Fruit fly (Drosophila melanogaster) whole organism, embryonic: Measurements from ENCODE around the gene HDAC6.

Source experiments
- Ada2b ChIP-seq: fragments of 200-800 bp; sonication (Bioruptor generic); IDR thresholded peaks from 2 replicates; pipeline ENCODE4 v1.3.6; 2022; ENCODE audit warnings: missing biosample characterization, missing genetic modification characterization
- CG11560 ChIP-seq: fragments of 200-800 bp; sonication (Bioruptor generic); IDR thresholded peaks from 3 replicates; pipeline ENCODE4 v1.3.6; 2022; ENCODE audit warnings: missing biosample characterization, missing genetic modification characterization
- CG12659 ChIP-seq: fragments of 200-800 bp; sonication (Bioruptor generic); optimal IDR thresholded peaks from 3 replicates; lab custom pipeline; 2017; ENCODE audit warnings: mild to moderate bottlenecking, missing biosample characterization, missing genetic modification reagents, missing genetic modification characterization
- CG12744 ChIP-seq: fragments of 200-800 bp; sonication (Bioruptor generic); optimal IDR thresholded peaks from 2 replicates; lab custom pipeline; 2016; ENCODE audit warnings: missing biosample characterization, missing genetic modification characterization
- CG13296 ChIP-seq: fragments of 200-800 bp; sonication (Bioruptor generic); optimal IDR thresholded peaks from 3 replicates; lab custom pipeline; 2018; ENCODE audit warnings: missing biosample characterization, mild to moderate bottlenecking, missing genetic modification characterization
- CG14860 ChIP-seq: fragments of 200-800 bp; sonication (Bioruptor generic); IDR thresholded peaks from 3 replicates; pipeline ENCODE4 v1.3.6; 2022; ENCODE audit warnings: missing biosample characterization, missing genetic modification characterization; ENCODE audit not compliant: partially characterized antibody
- CG16863 ChIP-seq: fragments of 200-800 bp; sonication (Bioruptor generic); optimal IDR thresholded peaks from 3 replicates; lab custom pipeline; 2016; ENCODE audit warnings: missing biosample characterization, missing genetic modification characterization
- CG17612 ChIP-seq: fragments of 200-800 bp; sonication (Bioruptor generic); IDR thresholded peaks from 2 replicates; pipeline ENCODE4 v1.3.6; 2022; ENCODE audit warnings: missing biosample characterization, missing genetic modification characterization
- CG18764 ChIP-seq: fragments of 200-800 bp; sonication (Bioruptor generic); optimal IDR thresholded peaks from 3 replicates; lab custom pipeline; 2016; ENCODE audit warnings: missing biosample characterization, missing genetic modification characterization
- CG31224 ChIP-seq: fragments of 200-800 bp; sonication (Bioruptor generic); IDR thresholded peaks from 2 replicates; pipeline ENCODE4 v1.3.6; 2022; ENCODE audit warnings: missing biosample characterization, missing genetic modification characterization
- CG31388 ChIP-seq: fragments of 200-800 bp; sonication (Bioruptor generic); optimal IDR thresholded peaks from 2 replicates; lab custom pipeline; 2016; ENCODE audit warnings: missing biosample characterization, missing genetic modification characterization
- CG3838 ChIP-seq: fragments of 200-800 bp; sonication (Bioruptor generic); optimal IDR thresholded peaks from 3 replicates; lab custom pipeline; 2016; ENCODE audit warnings: missing biosample characterization, missing genetic modification characterization
- CG42726 ChIP-seq: fragments of 200-800 bp; sonication (Bioruptor generic); IDR thresholded peaks from 2 replicates; pipeline ENCODE4 v1.3.6; 2022; ENCODE audit warnings: missing biosample characterization, missing genetic modification characterization; ENCODE audit not compliant: partially characterized antibody
- CG4854 ChIP-seq: fragments of 200-800 bp; sonication (Bioruptor generic); optimal IDR thresholded peaks from 2 replicates; lab custom pipeline; 2016; ENCODE audit warnings: missing biosample characterization, missing genetic modification characterization, inconsistent platforms
- CG6272 ChIP-seq: fragments of 200-800 bp; sonication (Bioruptor generic); IDR thresholded peaks from 2 replicates; pipeline ENCODE4 v1.3.6; 2022; ENCODE audit warnings: missing biosample characterization, missing genetic modification characterization
- CG6654 ChIP-seq: fragments of 200-800 bp; sonication (Bioruptor generic); optimal IDR thresholded peaks from 2 replicates; lab custom pipeline; 2017; ENCODE audit warnings: missing biosample characterization, mild to moderate bottlenecking, missing genetic modification characterization
- CG7372 ChIP-seq: fragments of 200-800 bp; sonication (Bioruptor generic); IDR thresholded peaks from 2 replicates; pipeline ENCODE4 v1.3.6; 2022; ENCODE audit warnings: missing biosample characterization, missing genetic modification characterization
- CG7839 ChIP-seq: fragments of 200-800 bp; sonication (Bioruptor generic); optimal IDR thresholded peaks from 3 replicates; lab custom pipeline; 2018; ENCODE audit warnings: missing biosample characterization, mild to moderate bottlenecking, missing genetic modification characterization, moderate library complexity
- CG8924 ChIP-seq: fragments of 200-800 bp; optimal IDR thresholded peaks from 3 replicates; lab custom pipeline; 2019; ENCODE audit warnings: missing biosample characterization, mild to moderate bottlenecking, missing genetic modification characterization, moderate library complexity
- CG8944 ChIP-seq: fragments of 200-800 bp; sonication (Bioruptor generic); optimal IDR thresholded peaks from 3 replicates; lab custom pipeline; 2016; ENCODE audit warnings: missing biosample characterization, missing genetic modification characterization
- CG9609 ChIP-seq: fragments of 200-800 bp; sonication (Bioruptor generic); optimal IDR thresholded peaks from 3 replicates; lab custom pipeline; 2016; ENCODE audit warnings: missing biosample characterization, missing genetic modification characterization
- Dad ChIP-seq: fragments of 200-800 bp; sonication (Bioruptor generic); optimal IDR thresholded peaks from 3 replicates; lab custom pipeline; 2016; ENCODE audit warnings: missing biosample characterization, missing genetic modification characterization
- Dbx ChIP-seq: fragments of 200-800 bp; sonication (Bioruptor generic); IDR thresholded peaks from 3 replicates; pipeline ENCODE4 v1.3.6; 2022; ENCODE audit warnings: missing biosample characterization, missing genetic modification characterization
- Hmr ChIP-seq: fragments of 200-800 bp; sonication (Bioruptor generic); optimal IDR thresholded peaks from 3 replicates; lab custom pipeline; 2017; ENCODE audit warnings: mild to moderate bottlenecking, missing biosample characterization, missing genetic modification reagents, missing genetic modification characterization
- Jarid2 ChIP-seq: fragments of 200-800 bp; sonication (Bioruptor generic); optimal IDR thresholded peaks from 3 replicates; lab custom pipeline; 2017; ENCODE audit warnings: mild to moderate bottlenecking, missing biosample characterization, missing genetic modification reagents, missing genetic modification characterization
- Lhr ChIP-seq: fragments of 200-800 bp; sonication (Bioruptor generic); optimal IDR thresholded peaks from 3 replicates; lab custom pipeline; 2017; ENCODE audit warnings: mild to moderate bottlenecking, missing biosample characterization, missing genetic modification reagents, missing genetic modification characterization
- MBD-R2 ChIP-seq: fragments of 200-800 bp; sonication (Bioruptor generic); IDR thresholded peaks from 2 replicates; pipeline ENCODE4 v1.3.6; 2022; ENCODE audit warnings: missing biosample characterization, missing genetic modification characterization
- Med ChIP-seq: fragments of 200-800 bp; sonication (Bioruptor generic); peaks from one replicate; lab custom pipeline; 2016; ENCODE audit warnings: missing biosample characterization, missing genetic modification characterization, mild to moderate bottlenecking, inconsistent platforms, moderate library complexity
- Mes4 ChIP-seq: fragments of 200-800 bp; sonication (Bioruptor generic); optimal IDR thresholded peaks from 2 replicates; lab custom pipeline; 2016; ENCODE audit warnings: missing biosample characterization, missing genetic modification characterization
- NK7.1 ChIP-seq: fragments of 200-800 bp; sonication (Bioruptor generic); optimal IDR thresholded peaks from 3 replicates; lab custom pipeline; 2016; ENCODE audit warnings: missing biosample characterization, missing genetic modification characterization
- NfI ChIP-seq: fragments of 200-800 bp; sonication (Bioruptor generic); optimal IDR thresholded peaks from 3 replicates; lab custom pipeline; 2018; ENCODE audit warnings: missing biosample characterization, mild to moderate bottlenecking, missing genetic modification characterization, moderate library complexity
- Pdp1 ChIP-seq, 2 experiments: fragments of 200-800 bp; sonication (Bioruptor generic); optimal IDR thresholded peaks; 3 replicates each; lab custom pipeline; 2016; ENCODE audit warnings: missing biosample characterization in 2 of 2, missing genetic modification characterization in 2 of 2, mild to moderate bottlenecking in 1 of 2, moderate library complexity in 1 of 2
- Usf ChIP-seq: fragments of 200-800 bp; sonication (Bioruptor generic); optimal IDR thresholded peaks from 2 replicates; lab custom pipeline; 2017; ENCODE audit warnings: missing genotype, missing biosample characterization, missing genetic modification characterization
- bsh ChIP-seq, 2 experiments: fragments of 200-800 bp; sonication (Bioruptor generic); optimal IDR thresholded peaks; 2 replicates each; lab custom pipeline; 2017 to 2018; ENCODE audit warnings: mild to moderate bottlenecking in 2 of 2, missing biosample characterization in 2 of 2, missing genetic modification characterization in 2 of 2, moderate library complexity in 1 of 2
- cad ChIP-seq: fragments of >200 bp; optimal IDR thresholded peaks from 2 replicates; lab custom pipeline; 2017; ENCODE audit warnings: missing biosample characterization, missing genetic modification characterization
- chif ChIP-seq, 2 experiments: fragments of 200-800 bp; sonication (Bioruptor generic); optimal IDR thresholded peaks; 3 replicates each; lab custom pipeline; 2016; ENCODE audit warnings: missing biosample characterization in 2 of 2, missing genetic modification characterization in 2 of 2
- emc ChIP-seq: fragments of 200-800 bp; sonication (Bioruptor generic); optimal IDR thresholded peaks from 2 replicates; lab custom pipeline; 2016; ENCODE audit warnings: missing biosample characterization, missing genetic modification characterization
- gsb-n ChIP-seq: fragments of 200-800 bp; sonication (Bioruptor generic); optimal IDR thresholded peaks from 3 replicates; lab custom pipeline; 2018; ENCODE audit warnings: missing biosample characterization, mild to moderate bottlenecking, missing genetic modification characterization
- inv ChIP-seq: fragments of 200-800 bp; sonication (Bioruptor generic); IDR thresholded peaks from 2 replicates; pipeline ENCODE4 v1.3.6; 2022; ENCODE audit warnings: missing biosample characterization, missing genetic modification characterization; ENCODE audit not compliant: partially characterized antibody
- kay ChIP-seq: fragments of 200-800 bp; sonication (Bioruptor generic); optimal IDR thresholded peaks from 2 replicates; lab custom pipeline; 2016; ENCODE audit warnings: missing biosample characterization, missing genetic modification characterization
- nerfin-2 ChIP-seq: fragments of 200-800 bp; sonication (Bioruptor generic); IDR thresholded peaks from 2 replicates; pipeline ENCODE4 v1.3.6; 2022; ENCODE audit warnings: missing biosample characterization, missing genetic modification characterization; ENCODE audit not compliant: partially characterized antibody
- run ChIP-seq: fragments of 200-800 bp; sonication (Bioruptor generic); optimal IDR thresholded peaks from 3 replicates; lab custom pipeline; 2018; ENCODE audit warnings: missing biosample characterization, mild to moderate bottlenecking, missing genetic modification characterization
- shn ChIP-seq: fragments of 200-800 bp; sonication (Bioruptor generic); optimal IDR thresholded peaks from 3 replicates; lab custom pipeline; 2016; ENCODE audit warnings: missing biosample characterization, missing genetic modification characterization
- tgo ChIP-seq: fragments of 200-800 bp; sonication (Bioruptor generic); IDR thresholded peaks from 3 replicates; pipeline ENCODE4 v1.3.6; 2022; ENCODE audit warnings: missing biosample characterization, missing genetic modification characterization
- tll ChIP-seq, 2 experiments: fragments of 200-800 bp in 1 of 2; fragments of >200 bp in 1 of 2; sonication (Bioruptor generic) in 1 of 2; optimal IDR thresholded peaks; 2 replicates each; lab custom pipeline; 2017 to 2019; ENCODE audit warnings: missing biosample characterization in 2 of 2, missing genetic modification characterization in 2 of 2, mild to moderate bottlenecking in 1 of 2, moderate library complexity in 1 of 2
- twi ChIP-seq: fragments of 200-800 bp; optimal IDR thresholded peaks from 2 replicates; lab custom pipeline; 2019; ENCODE audit warnings: missing biosample characterization, mild to moderate bottlenecking, missing genetic modification characterization, moderate library complexity
- wor ChIP-seq: fragments of 200-800 bp; sonication (Bioruptor generic); IDR thresholded peaks from 2 replicates; pipeline ENCODE4 v1.3.6; 2022; ENCODE audit warnings: missing biosample characterization, missing genetic modification characterization
- zen ChIP-seq: fragments of 200-800 bp; sonication (Bioruptor generic); optimal IDR thresholded peaks from 3 replicates; lab custom pipeline; 2018; ENCODE audit warnings: missing biosample characterization, mild to moderate bottlenecking, missing genetic modification characterization, moderate library complexity

HDAC6 gene

dm6 chrX:15383513-15384373 is 50.6 kb downstream of the HDAC6 start (continued):
- no peak for TF ChIP-seq shn (GFP tag; lab: Kevin White, UChicago)
- TF ChIP-seq Med, result peak; percentile 79
- TF ChIP-seq CG12659 (GFP tag; lab: Kevin White, UChicago), result peak; percentile 45
- no peak for TF ChIP-seq emc (GFP tag; lab: Kevin White, UChicago)
- peak; percentile 54 for TF ChIP-seq CG8924 (tag; lab: Kevin White, UChicago)
- TF ChIP-seq Lhr, result no peak
- no peak; the same call in 1 of the 2 replicates for TF ChIP-seq MBD-R2
- peak; percentile 40 for TF ChIP-seq CG13296 (GFP tag; lab: Kevin White, UChicago)
- peak; percentile 73 for TF ChIP-seq CG7839 (tag; lab: Kevin White, UChicago)
- TF ChIP-seq cad (GFP tag; lab: Kevin White, UChicago), result no peak
- no peak for TF ChIP-seq CG14860 (GFP tag; lab: Robert Waterston, UW)
- peak; percentile 65 for TF ChIP-seq Hmr (GFP tag; lab: Kevin White, UChicago)
- no peak for TF ChIP-seq tll (GFP tag; optimal IDR thresholded peaks at IDR 0.05; lab: Kevin White, UChicago)
- no peak for TF ChIP-seq CG8944 (GFP tag; lab: Kevin White, UChicago)
- TF ChIP-seq CG42726 (GFP tag; lab: Robert Waterston, UW), result no peak
- peak; percentile 43 for TF ChIP-seq gsb-n (tag; lab: Kevin White, UChicago)
- TF ChIP-seq Jarid2 (GFP tag; lab: Kevin White, UChicago), result no peak
- TF ChIP-seq bsh (GFP tag; optimal IDR thresholded peaks at IDR 0.05; lab: Kevin White, UChicago), result peak in 1 of 2 experiments; percentile 68
- no peak for TF ChIP-seq CG17612 (GFP tag; lab: Robert Waterston, UW)
- no peak for TF ChIP-seq kay (GFP tag; lab: Kevin White, UChicago)
- 0 out of 3 replicates have a peak, but pooled peaks have one; percentile 37 for TF ChIP-seq Dbx (GFP tag; lab: Robert Waterston, UW)
- TF ChIP-seq CG12744 (GFP tag; lab: Kevin White, UChicago), result no peak
- no peak for TF ChIP-seq twi (tag; lab: Kevin White, UChicago)
- no peak for TF ChIP-seq inv
- TF ChIP-seq Dad (GFP tag; lab: Kevin White, UChicago), result no peak
- no peak for TF ChIP-seq zen
- TF ChIP-seq wor (GFP tag; lab: Robert Waterston, UW), result no peak
- TF ChIP-seq Ada2b (GFP tag; lab: Robert Waterston, UW), result peak; percentile 32; the same call in 1 of the 2 replicates
- no peak for TF ChIP-seq Usf (GFP tag; lab: Kevin White, UChicago)
- no peak for TF ChIP-seq CG6654
- TF ChIP-seq tgo, result peak; percentile 60
- peak; percentile 32 for TF ChIP-seq NfI (GFP tag; lab: Kevin White, UChicago)
- TF ChIP-seq CG6272 (GFP tag; lab: Robert Waterston, UW), result no peak
- no peak for TF ChIP-seq CG4854 (GFP tag; lab: Kevin White, UChicago)
- TF ChIP-seq CG31388 (GFP tag; lab: Kevin White, UChicago), result no peak
- TF ChIP-seq nerfin-2, result no peak
- TF ChIP-seq CG18764, result no peak
- no peak for TF ChIP-seq CG16863
- peak in 1 of 2 experiments; percentile 30 for TF ChIP-seq chif (GFP tag; optimal IDR thresholded peaks at IDR 0.05; lab: Kevin White, UChicago)
- no peak for TF ChIP-seq NK7.1
- no peak for TF ChIP-seq Mes4 (GFP tag; lab: Kevin White, UChicago)
- TF ChIP-seq CG11560 (tag; lab: Robert Waterston, UW), result no peak
- peak in 1 of 2 experiments; percentile 7 for TF ChIP-seq Pdp1 (GFP tag; optimal IDR thresholded peaks at IDR 0.05; lab: Kevin White, UChicago)
- no peak for TF ChIP-seq CG3838 (GFP tag; lab: Kevin White, UChicago)
- peak; percentile 11 for TF ChIP-seq run
- TF ChIP-seq CG31224, result peak; percentile 17; the same call in 1 of the 2 replicates
- no peak for TF ChIP-seq CG9609 (GFP tag; lab: Kevin White, UChicago)
- TF ChIP-seq CG7372 (GFP tag; lab: Robert Waterston, UW), result peak; percentile 48; the same call in 1 of the 2 replicates
